Fruit fly (Drosophila melanogaster): ENCODE measurements around the gene CG17801.

DNA sequence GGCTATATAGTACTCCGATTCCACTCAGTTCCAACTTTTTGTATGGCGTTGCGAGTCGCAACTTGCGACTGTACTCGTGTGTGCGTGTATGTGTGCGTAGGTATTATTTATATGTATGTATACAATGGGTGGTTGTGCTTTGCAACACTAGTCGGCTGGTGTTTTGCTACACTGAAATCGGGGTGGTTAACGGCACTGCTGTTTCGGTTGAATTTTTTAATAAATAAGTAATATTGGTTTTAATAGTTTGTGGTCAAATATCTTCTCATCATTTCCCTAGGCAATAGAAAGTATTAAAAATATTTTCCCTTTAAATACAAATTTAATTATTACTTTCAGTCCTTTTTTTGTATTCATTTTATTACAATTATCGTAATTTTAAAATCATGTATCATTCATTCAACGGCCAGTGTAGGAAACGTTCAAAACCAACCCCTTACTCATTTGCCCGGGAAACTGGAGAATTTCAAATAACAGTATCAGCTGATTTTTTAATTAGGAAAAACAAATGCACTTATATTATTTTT is 8.6 kb downstream of the CG17801 start, which contains the start of gene CG7379:
- TF ChIP-seq CG4496 (GFP tag; IDR thresholded peaks at IDR 0.05) = peak; percentile 77
- no peak for TF ChIP-seq EcR (GFP tag; optimal IDR thresholded peaks at IDR 0.05)
- peak; percentile 16 for TF ChIP-seq gl (tag; optimal IDR thresholded peaks at IDR 0.05)
- TF ChIP-seq D1 (tag; optimal IDR thresholded peaks at IDR 0.05) = no peak
- peak; percentile 77 for TF ChIP-seq Pif1B (GFP tag; optimal IDR thresholded peaks at IDR 0.05)
- TF ChIP-seq CG8301 (tag; optimal IDR thresholded peaks at IDR 0.05) = no peak
- TF ChIP-seq Ets98B (GFP tag; IDR thresholded peaks at IDR 0.05) = peak; percentile 56; the same call in 1 of the 2 replicates
- peak; percentile 26 for TF ChIP-seq CG9948 (tag; optimal IDR thresholded peaks at IDR 0.05)
- TF ChIP-seq CG14655 (GFP tag; optimal IDR thresholded peaks at IDR 0.05) = no peak

All from whole organism, pupa.